Fruit fly (Drosophila melanogaster) whole organism, embryonic: ENCODE data around the gene Alms1a.

Experiments
- B-H2 ChIP-seq: fragments of 200-800 bp; sonication (Bioruptor generic); optimal IDR thresholded peaks from 2 replicates; lab custom pipeline; 2018; ENCODE audit warnings: missing biosample characterization, mild to moderate bottlenecking, missing genetic modification characterization
- Bteb2 ChIP-seq: fragments of 200-800 bp; sonication (Bioruptor generic); optimal IDR thresholded peaks from 2 replicates; lab custom pipeline; 2016; ENCODE audit warnings: missing biosample characterization, missing genetic modification characterization
- CG1024 ChIP-seq: fragments of 200-800 bp; sonication (Bioruptor generic); IDR thresholded peaks from 2 replicates; pipeline ENCODE4 v1.3.6; 2022; ENCODE audit warnings: missing biosample characterization, missing genetic modification characterization
- CG10267 ChIP-seq: fragments of 200-800 bp; sonication (Bioruptor generic); optimal IDR thresholded peaks from 2 replicates; lab custom pipeline; 2018; ENCODE audit warnings: missing biosample characterization, mild to moderate bottlenecking, missing genetic modification characterization, moderate library complexity
- CG10431 ChIP-seq: fragments of 200-800 bp; sonication (Bioruptor generic); optimal IDR thresholded peaks from 3 replicates; lab custom pipeline; 2018; ENCODE audit warnings: missing biosample characterization, mild to moderate bottlenecking, missing genetic modification characterization
- CG11093 ChIP-seq: fragments of 200-800 bp; sonication (Bioruptor generic); IDR thresholded peaks from 3 replicates; pipeline ENCODE4 v1.3.6; 2022; ENCODE audit warnings: missing biosample characterization, missing genetic modification characterization
- CG11247 ChIP-seq: fragments of 200-800 bp; sonication (Bioruptor generic); IDR thresholded peaks from 2 replicates; pipeline ENCODE4 v1.3.6; 2022; ENCODE audit warnings: missing biosample characterization, missing genetic modification characterization
- CG11504 ChIP-seq: fragments of 200-800 bp; sonication (Bioruptor generic); optimal IDR thresholded peaks from 3 replicates; lab custom pipeline; 2019; ENCODE audit warnings: missing biosample characterization, mild to moderate bottlenecking, missing genetic modification characterization, moderate library complexity
- CG1529 ChIP-seq: fragments of 200-800 bp; sonication (Bioruptor generic); optimal IDR thresholded peaks from 3 replicates; lab custom pipeline; 2018; ENCODE audit warnings: missing biosample characterization, missing genetic modification characterization
- CG32532 ChIP-seq: fragments of 200-800 bp; sonication (Bioruptor generic); IDR thresholded peaks from 2 replicates; pipeline ENCODE4 v1.3.6; 2022; ENCODE audit warnings: missing biosample characterization, missing genetic modification characterization
- CG32767 ChIP-seq: fragments of 200-800 bp; sonication (Bioruptor generic); IDR thresholded peaks from 2 replicates; pipeline ENCODE4 v1.3.6; 2022; ENCODE audit warnings: missing biosample characterization, missing genetic modification characterization
- CG32772 ChIP-seq: fragments of 200-800 bp; sonication (Bioruptor generic); IDR thresholded peaks from 2 replicates; pipeline ENCODE4 v1.3.6; 2022; ENCODE audit warnings: missing biosample characterization, missing genetic modification characterization
- CG5953 ChIP-seq: fragments of 200-800 bp; sonication (Bioruptor generic); IDR thresholded peaks from 2 replicates; pipeline ENCODE4 v1.3.6; 2022; ENCODE audit warnings: missing biosample characterization, missing genetic modification characterization
- CG6272 ChIP-seq: fragments of 200-800 bp; sonication (Bioruptor generic); IDR thresholded peaks from 2 replicates; pipeline ENCODE4 v1.3.6; 2022; ENCODE audit warnings: missing biosample characterization, missing genetic modification characterization
- CG6654 ChIP-seq: fragments of 200-800 bp; sonication (Bioruptor generic); optimal IDR thresholded peaks from 2 replicates; lab custom pipeline; 2017; ENCODE audit warnings: missing biosample characterization, mild to moderate bottlenecking, missing genetic modification characterization
- CG6813 ChIP-seq: fragments of 200-800 bp; sonication (Bioruptor generic); optimal IDR thresholded peaks from 2 replicates; lab custom pipeline; 2017; ENCODE audit warnings: missing biosample characterization, missing genetic modification characterization, mild to moderate bottlenecking, moderate library complexity, missing genetic modification reagents
- CG7786 ChIP-seq: fragments of 200-800 bp; sonication (Bioruptor generic); optimal IDR thresholded peaks from 2 replicates; lab custom pipeline; 2016; ENCODE audit warnings: missing biosample characterization, missing genetic modification characterization
- CG7963 ChIP-seq: fragments of 200-800 bp; sonication (Bioruptor generic); IDR thresholded peaks from 3 replicates; pipeline ENCODE4 v1.3.6; 2022; ENCODE audit warnings: missing biosample characterization, missing genetic modification characterization; ENCODE audit not compliant: partially characterized antibody
- CG8359 ChIP-seq: fragments of 200-800 bp; sonication (Bioruptor generic); optimal IDR thresholded peaks from 2 replicates; lab custom pipeline; 2017; ENCODE audit warnings: missing biosample characterization, mild to moderate bottlenecking, missing genetic modification characterization, borderline replicate concordance
- CG9876 ChIP-seq: fragments of 200-800 bp; sonication (Bioruptor generic); optimal IDR thresholded peaks from 2 replicates; lab custom pipeline; 2016; ENCODE audit warnings: missing biosample characterization, missing genetic modification characterization
- Dip3 ChIP-seq: fragments of 200-800 bp; sonication (Bioruptor generic); optimal IDR thresholded peaks from 3 replicates; lab custom pipeline; 2016; ENCODE audit warnings: missing biosample characterization, missing genetic modification characterization
- E2f1 ChIP-seq: fragments of 200-800 bp; sonication (Bioruptor generic); IDR thresholded peaks from 2 replicates; pipeline ENCODE4 v1.3.6; 2022; ENCODE audit warnings: missing biosample characterization, missing genetic modification characterization
- HmgD ChIP-seq: fragments of 200-800 bp; sonication (Bioruptor generic); optimal IDR thresholded peaks from 3 replicates; lab custom pipeline; 2016; ENCODE audit warnings: missing biosample characterization, missing genetic modification characterization
- Kr ChIP-seq: fragments of 200-800 bp; sonication (Bioruptor generic); optimal IDR thresholded peaks from 2 replicates; lab custom pipeline; 2017; ENCODE audit warnings: missing biosample characterization, mild to moderate bottlenecking, missing genetic modification characterization
- MTF-1 ChIP-seq: fragments of 200-800 bp; sonication (Bioruptor generic); optimal IDR thresholded peaks from 2 replicates; lab custom pipeline; 2018; ENCODE audit warnings: missing biosample characterization, mild to moderate bottlenecking, missing genetic modification characterization, borderline replicate concordance
- Mad ChIP-seq: fragments of 200-800 bp; sonication (Bioruptor generic); optimal IDR thresholded peaks from 2 replicates; lab custom pipeline; 2016; ENCODE audit warnings: missing biosample characterization, missing genetic modification characterization
- NC2β ChIP-seq: fragments of 200-800 bp; sonication (Bioruptor generic); optimal IDR thresholded peaks from 2 replicates; lab custom pipeline; 2016; ENCODE audit warnings: missing biosample characterization, missing genetic modification characterization
- Nf-YB ChIP-seq: fragments of 200-800 bp; sonication (Bioruptor generic); optimal IDR thresholded peaks from 3 replicates; lab custom pipeline; 2019; ENCODE audit warnings: missing biosample characterization, mild to moderate bottlenecking, missing genetic modification characterization, moderate library complexity
- Poxn ChIP-seq: fragments of 200-800 bp; sonication (Bioruptor generic); IDR thresholded peaks from 2 replicates; pipeline ENCODE4 v1.3.6; 2022; ENCODE audit warnings: missing biosample characterization, missing genetic modification characterization
- Sin3A ChIP-seq: fragments of >200 bp; optimal IDR thresholded peaks from 2 replicates; lab custom pipeline; 2018
- Sox100B ChIP-seq: fragments of 200-800 bp; sonication (Bioruptor generic); optimal IDR thresholded peaks from 3 replicates; lab custom pipeline; 2018; ENCODE audit warnings: missing biosample characterization, mild to moderate bottlenecking, missing genetic modification characterization
- Sox102F ChIP-seq: fragments of 200-800 bp; sonication (Bioruptor generic); optimal IDR thresholded peaks from 2 replicates; lab custom pipeline; 2018; ENCODE audit warnings: missing biosample characterization, mild to moderate bottlenecking, missing genetic modification characterization, moderate library complexity
- Stat92E ChIP-seq, 3 experiments: fragments of >200 bp in 2 of 3; fragments of 200-800 bp in 1 of 3; sonication (Bioruptor generic) in 1 of 3; optimal IDR thresholded peaks; 2 replicates each; lab custom pipeline; 2017 to 2019; ENCODE audit warnings: missing biosample characterization in 3 of 3, missing genetic modification characterization in 3 of 3, mild to moderate bottlenecking in 1 of 3, moderate library complexity in 1 of 3
- bbx ChIP-seq: fragments of 200-800 bp; sonication (Bioruptor generic); IDR thresholded peaks from 2 replicates; pipeline ENCODE4 v1.3.6; 2022; ENCODE audit warnings: missing biosample characterization, missing genetic modification characterization; ENCODE audit not compliant: partially characterized antibody
- cato ChIP-seq: fragments of 200-800 bp; sonication (Bioruptor generic); optimal IDR thresholded peaks from 2 replicates; lab custom pipeline; 2016; ENCODE audit warnings: missing biosample characterization, missing genetic modification characterization, borderline replicate concordance
- caup ChIP-seq: fragments of 200-800 bp; sonication (Bioruptor generic); optimal IDR thresholded peaks from 3 replicates; lab custom pipeline; 2017; ENCODE audit warnings: missing biosample characterization, mild to moderate bottlenecking, missing genetic modification characterization, moderate library complexity; ENCODE audit not compliant: severe bottlenecking
- chm ChIP-seq: fragments of 200-800 bp; sonication (Bioruptor generic); IDR thresholded peaks from 2 replicates; pipeline ENCODE4 v1.3.6; 2022; ENCODE audit warnings: missing biosample characterization, missing genetic modification characterization
- crp ChIP-seq, 2 experiments: fragments of 200-800 bp; sonication (Bioruptor generic); optimal IDR thresholded peaks; 2 replicates in 1 of 2; 3 replicates in 1 of 2; lab custom pipeline; 2017; ENCODE audit warnings: missing biosample characterization in 2 of 2, missing genetic modification characterization in 2 of 2, mild to moderate bottlenecking in 1 of 2, moderate library complexity in 1 of 2
- dimm ChIP-seq: fragments of 200-800 bp; sonication (Bioruptor generic); IDR thresholded peaks from 2 replicates; pipeline ENCODE4 v1.3.6; 2022; ENCODE audit warnings: missing biosample characterization, missing genetic modification characterization
- ems ChIP-seq: fragments of 200-800 bp; sonication (Bioruptor generic); optimal IDR thresholded peaks from 3 replicates; lab custom pipeline; 2016; ENCODE audit warnings: missing biosample characterization, missing genetic modification characterization
- mld ChIP-seq: fragments of 200-800 bp; sonication (Bioruptor generic); IDR thresholded peaks from 3 replicates; pipeline ENCODE4 v1.3.6; 2022; ENCODE audit warnings: missing biosample characterization, missing genetic modification characterization; ENCODE audit not compliant: partially characterized antibody
- nom ChIP-seq: fragments of 200-800 bp; sonication (Bioruptor generic); optimal IDR thresholded peaks from 2 replicates; lab custom pipeline; 2017; ENCODE audit warnings: missing biosample characterization, missing genetic modification characterization, mild to moderate bottlenecking, moderate library complexity, missing genetic modification reagents
- oc ChIP-seq: fragments of 200-800 bp; sonication (Bioruptor generic); optimal IDR thresholded peaks from 2 replicates; lab custom pipeline; 2018; ENCODE audit warnings: missing biosample characterization, mild to moderate bottlenecking, missing genetic modification characterization, moderate library complexity
- pfk ChIP-seq: fragments of 200-800 bp; sonication (Bioruptor generic); optimal IDR thresholded peaks from 2 replicates; lab custom pipeline; 2018; ENCODE audit warnings: missing biosample characterization, mild to moderate bottlenecking, missing genetic modification characterization, moderate library complexity
- salm ChIP-seq: fragments of 200-800 bp; sonication (Bioruptor generic); optimal IDR thresholded peaks from 2 replicates; lab custom pipeline; 2018; ENCODE audit warnings: missing biosample characterization, mild to moderate bottlenecking, missing genetic modification characterization
- shn ChIP-seq: fragments of 200-800 bp; sonication (Bioruptor generic); optimal IDR thresholded peaks from 3 replicates; lab custom pipeline; 2016; ENCODE audit warnings: missing biosample characterization, missing genetic modification characterization
- sqz ChIP-seq: fragments of 200-800 bp; sonication (Bioruptor generic); optimal IDR thresholded peaks from 3 replicates; lab custom pipeline; 2018; ENCODE audit warnings: missing biosample characterization, mild to moderate bottlenecking, missing genetic modification characterization
- stc ChIP-seq: fragments of 200-800 bp; sonication (Bioruptor generic); IDR thresholded peaks from 2 replicates; pipeline ENCODE4 v1.3.6; 2022; ENCODE audit warnings: missing biosample characterization, missing genetic modification characterization
- tgo ChIP-seq: fragments of 200-800 bp; sonication (Bioruptor generic); IDR thresholded peaks from 3 replicates; pipeline ENCODE4 v1.3.6; 2022; ENCODE audit warnings: missing biosample characterization, missing genetic modification characterization

Gene Alms1a

dm6 chrX:4684444-4684924 lies 48.7 kb upstream of the Alms1a start (continued):
- TF ChIP-seq sqz (GFP tag; lab: Kevin White, UChicago) (peak; percentile 76), CG1529 (peak; percentile 54), bbx (peak; percentile 82), caup (peak; percentile 85), CG10431 (GFP tag; lab: Kevin White, UChicago) (no peak), E2f1 (peak; percentile 87), Sin3A (peak; percentile 76), Poxn (GFP tag; lab: Robert Waterston, UW) (peak; percentile 52), CG1024 (GFP tag; lab: Robert Waterston, UW) (peak; percentile 67), Stat92E (GFP tag; optimal IDR thresholded peaks at IDR 0.05; lab: Kevin White, UChicago) (no peak), Nf-YB (GFP tag; lab: Kevin White, UChicago) (peak; percentile 79), stc (peak; percentile 80), CG11093 (peak; percentile 75; the same call in 2 of the 3 replicates), Kr (GFP tag; lab: Kevin White, UChicago) (no peak), Sox102F (GFP tag; lab: Kevin White, UChicago) (peak; percentile 74), salm (tag; lab: Kevin White, UChicago) (peak; percentile 31), oc (tag; lab: Kevin White, UChicago) (peak; percentile 51), mld (GFP tag; lab: Robert Waterston, UW) (peak; percentile 73; the same call in 1 of the 3 replicates), CG32772 (GFP tag; lab: Robert Waterston, UW) (peak; percentile 89), cato (GFP tag; lab: Kevin White, UChicago) (peak; percentile 32), dimm (GFP tag; lab: Robert Waterston, UW) (peak; percentile 46; the same call in 1 of the 2 replicates), CG8359 (GFP tag; lab: Kevin White, UChicago) (no peak), CG7963 (GFP tag; lab: Robert Waterston, UW) (peak; percentile 74; the same call in 2 of the 3 replicates), ems (GFP tag; lab: Kevin White, UChicago) (peak; percentile 73), Bteb2 (GFP tag; lab: Kevin White, UChicago) (peak; percentile 67), HmgD (peak; percentile 92), B-H2 (GFP tag; lab: Kevin White, UChicago) (peak; percentile 79), CG5953 (GFP tag; lab: Robert Waterston, UW) (peak; percentile 76), crp (GFP tag; optimal IDR thresholded peaks at IDR 0.05; lab: Kevin White, UChicago) (peak in 1 of 2 experiments; percentile 43), CG6272 (GFP tag; lab: Robert Waterston, UW) (peak; percentile 82), pfk (GFP tag; lab: Kevin White, UChicago) (peak; percentile 16), CG10267 (peak; percentile 64), NC2β (GFP tag; lab: Kevin White, UChicago) (peak; percentile 61), CG6813 (peak; percentile 56), Sox100B (GFP tag; lab: Kevin White, UChicago) (peak; percentile 40), CG6654 (GFP tag; lab: Kevin White, UChicago) (peak; percentile 39), CG32767 (GFP tag; lab: Robert Waterston, UW) (peak; percentile 92), CG7786 (GFP tag; lab: Kevin White, UChicago) (peak; percentile 93), nom (GFP tag; lab: Kevin White, UChicago) (peak; percentile 57), CG11504 (tag; lab: Kevin White, UChicago) (peak; percentile 86), CG9876 (peak; percentile 84), Dip3 (GFP tag; lab: Kevin White, UChicago) (peak; percentile 83), chm (peak; percentile 85), shn (GFP tag; lab: Kevin White, UChicago) (peak; percentile 88), CG11247 (peak; percentile 91), tgo (GFP tag; lab: Robert Waterston, UW) (peak; percentile 89), Mad (GFP tag; lab: Kevin White, UChicago) (peak; percentile 80), CG32532 (GFP tag; lab: Robert Waterston, UW) (peak; percentile 93), MTF-1 (GFP tag; lab: Kevin White, UChicago) (peak; percentile 54)
